Fruit fly (Drosophila melanogaster) whole organism, embryonic: ENCODE measurements around the gene CG4951.

Source experiments
- ATbp ChIP-seq: fragments of 200-800 bp; sonication (Bioruptor generic); optimal IDR thresholded peaks from 2 replicates; lab custom pipeline; 2017; ENCODE audit warnings: missing biosample characterization, mild to moderate bottlenecking, missing genetic modification characterization, missing genetic modification reagents
- Ada2b ChIP-seq: fragments of 200-800 bp; sonication (Bioruptor generic); IDR thresholded peaks from 2 replicates; pipeline ENCODE4 v1.3.6; 2022; ENCODE audit warnings: missing biosample characterization, missing genetic modification characterization
- CG10147 ChIP-seq: fragments of 200-800 bp; sonication (Bioruptor generic); optimal IDR thresholded peaks from 2 replicates; lab custom pipeline; 2019; ENCODE audit warnings: missing biosample characterization, mild to moderate bottlenecking, missing genetic modification characterization, moderate library complexity
- CG10543 ChIP-seq: fragments of 200-800 bp; sonication (Bioruptor generic); optimal IDR thresholded peaks from 3 replicates; lab custom pipeline; 2017; ENCODE audit warnings: missing biosample characterization, mild to moderate bottlenecking, missing genetic modification characterization, moderate library complexity
- CG11456 ChIP-seq: fragments of 200-800 bp; sonication (Bioruptor generic); IDR thresholded peaks from 3 replicates; pipeline ENCODE4 v1.3.6; 2022; ENCODE audit warnings: missing biosample characterization, missing genetic modification characterization
- CG12236 ChIP-seq: fragments of 200-800 bp; sonication (Bioruptor generic); optimal IDR thresholded peaks from 2 replicates; lab custom pipeline; 2016; ENCODE audit warnings: missing biosample characterization, missing genetic modification characterization
- CG1233 ChIP-seq: fragments of 200-800 bp; sonication (Bioruptor generic); optimal IDR thresholded peaks from 4 replicates; lab custom pipeline; 2018; ENCODE audit warnings: missing biosample characterization, mild to moderate bottlenecking, missing genetic modification characterization
- CG12744 ChIP-seq: fragments of 200-800 bp; sonication (Bioruptor generic); optimal IDR thresholded peaks from 2 replicates; lab custom pipeline; 2016; ENCODE audit warnings: missing biosample characterization, missing genetic modification characterization
- CG13624 ChIP-seq: fragments of 200-800 bp; sonication (Bioruptor generic); optimal IDR thresholded peaks from 2 replicates; lab custom pipeline; 2016; ENCODE audit warnings: missing biosample characterization, missing genetic modification characterization
- CG13894 ChIP-seq: fragments of 200-800 bp; sonication (Bioruptor generic); optimal IDR thresholded peaks from 3 replicates; lab custom pipeline; 2018; ENCODE audit warnings: missing biosample characterization, mild to moderate bottlenecking, missing genetic modification characterization, moderate library complexity
- CG14860 ChIP-seq: fragments of 200-800 bp; sonication (Bioruptor generic); IDR thresholded peaks from 3 replicates; pipeline ENCODE4 v1.3.6; 2022; ENCODE audit warnings: missing biosample characterization, missing genetic modification characterization; ENCODE audit not compliant: partially characterized antibody
- CG15011 ChIP-seq: fragments of 200-800 bp; sonication (Bioruptor generic); optimal IDR thresholded peaks from 3 replicates; lab custom pipeline; 2018; ENCODE audit warnings: missing biosample characterization, mild to moderate bottlenecking, missing genetic modification characterization
- CG15696 ChIP-seq: fragments of 200-800 bp; sonication (Bioruptor generic); optimal IDR thresholded peaks from 2 replicates; lab custom pipeline; 2019; ENCODE audit warnings: missing biosample characterization, mild to moderate bottlenecking, missing genetic modification characterization, moderate library complexity
- CG17359 ChIP-seq: fragments of 200-800 bp; sonication (Bioruptor generic); optimal IDR thresholded peaks from 3 replicates; lab custom pipeline; 2018; ENCODE audit warnings: missing biosample characterization, mild to moderate bottlenecking, missing genetic modification characterization, moderate library complexity
- CG18011 ChIP-seq: fragments of 200-800 bp; sonication (Bioruptor generic); optimal IDR thresholded peaks from 2 replicates; lab custom pipeline; 2017; ENCODE audit warnings: missing biosample characterization, missing genetic modification characterization, mild to moderate bottlenecking, moderate library complexity, missing genotype
- CG2199 ChIP-seq: fragments of 200-800 bp; sonication (Bioruptor generic); IDR thresholded peaks from 3 replicates; pipeline ENCODE4 v1.3.6; 2022; ENCODE audit warnings: missing biosample characterization, missing genetic modification characterization
- CG3726 ChIP-seq: fragments of 200-800 bp; sonication (Bioruptor generic); IDR thresholded peaks from 3 replicates; pipeline ENCODE4, ENCODE4 v1.3.6; 2022; ENCODE audit warnings: missing biosample characterization, missing genetic modification characterization
- CG4282 ChIP-seq: fragments of 200-800 bp; sonication (Bioruptor generic); optimal IDR thresholded peaks from 2 replicates; lab custom pipeline; 2016; ENCODE audit warnings: missing biosample characterization, missing genetic modification characterization
- CG5953 ChIP-seq: fragments of 200-800 bp; sonication (Bioruptor generic); IDR thresholded peaks from 2 replicates; pipeline ENCODE4 v1.3.6; 2022; ENCODE audit warnings: missing biosample characterization, missing genetic modification characterization
- CG6175 ChIP-seq: fragments of 200-800 bp; sonication (Bioruptor generic); IDR thresholded peaks from 3 replicates; pipeline ENCODE4 v1.3.6; 2022; ENCODE audit warnings: missing biosample characterization, missing genetic modification characterization
- CG6654 ChIP-seq: fragments of 200-800 bp; sonication (Bioruptor generic); optimal IDR thresholded peaks from 2 replicates; lab custom pipeline; 2017; ENCODE audit warnings: missing biosample characterization, mild to moderate bottlenecking, missing genetic modification characterization
- CG8478 ChIP-seq: fragments of >200 bp; optimal IDR thresholded peaks from 2 replicates; lab custom pipeline; 2018
- Camta ChIP-seq: fragments of 200-800 bp; sonication (Bioruptor generic); optimal IDR thresholded peaks from 2 replicates; lab custom pipeline; 2016; ENCODE audit warnings: missing biosample characterization, missing genetic modification characterization
- HHEX ChIP-seq: fragments of 200-800 bp; sonication (Bioruptor generic); optimal IDR thresholded peaks from 3 replicates; lab custom pipeline; 2017; ENCODE audit warnings: missing biosample characterization, mild to moderate bottlenecking, missing genetic modification characterization, missing genetic modification reagents
- HLHmδ ChIP-seq: fragments of 200-800 bp; sonication (Bioruptor generic); optimal IDR thresholded peaks from 2 replicates; lab custom pipeline; 2018; ENCODE audit warnings: missing biosample characterization, mild to moderate bottlenecking, missing genetic modification characterization, moderate library complexity
- HmgZ ChIP-seq: fragments of 200-800 bp; sonication (Bioruptor generic); optimal IDR thresholded peaks from 2 replicates; lab custom pipeline; 2018; ENCODE audit warnings: missing biosample characterization, mild to moderate bottlenecking, missing genetic modification characterization
- Mad ChIP-seq: fragments of 200-800 bp; sonication (Bioruptor generic); optimal IDR thresholded peaks from 2 replicates; lab custom pipeline; 2016; ENCODE audit warnings: missing biosample characterization, missing genetic modification characterization
- Nf-YB ChIP-seq: fragments of 200-800 bp; sonication (Bioruptor generic); optimal IDR thresholded peaks from 3 replicates; lab custom pipeline; 2019; ENCODE audit warnings: missing biosample characterization, mild to moderate bottlenecking, missing genetic modification characterization, moderate library complexity
- Optix ChIP-seq: fragments of 200-800 bp; sonication (Bioruptor generic); IDR thresholded peaks from 3 replicates; pipeline ENCODE4 v1.3.6; 2022; ENCODE audit warnings: missing biosample characterization, missing genetic modification characterization
- Sry-β ChIP-seq: fragments of 200-800 bp; sonication (Bioruptor generic); optimal IDR thresholded peaks from 2 replicates; lab custom pipeline; 2018; ENCODE audit warnings: missing biosample characterization, mild to moderate bottlenecking, missing genetic modification characterization, moderate library complexity
- Vsx1 ChIP-seq: fragments of 200-800 bp; sonication (Bioruptor generic); optimal IDR thresholded peaks from 2 replicates; lab custom pipeline; 2017; ENCODE audit warnings: missing biosample characterization, mild to moderate bottlenecking, missing genetic modification characterization, missing genetic modification reagents
- amos ChIP-seq: fragments of 200-800 bp; sonication (Bioruptor generic); IDR thresholded peaks from 2 replicates; pipeline ENCODE4 v1.3.6; 2022; ENCODE audit warnings: missing biosample characterization, missing genetic modification characterization; ENCODE audit not compliant: partially characterized antibody
- ash1 ChIP-seq: fragments of 200-800 bp; sonication (Bioruptor generic); optimal IDR thresholded peaks from 2 replicates; lab custom pipeline; 2018; ENCODE audit warnings: missing biosample characterization, mild to moderate bottlenecking, missing genetic modification characterization
- croc ChIP-seq: fragments of 200-800 bp; sonication (Bioruptor generic); conservative IDR thresholded peaks from 3 replicates; pipeline ENCODE4 v1.3.6; 2022; ENCODE audit warnings: missing biosample characterization, missing genetic modification characterization
- crol ChIP-seq: fragments of 200-800 bp; sonication (Bioruptor generic); IDR thresholded peaks from 2 replicates; pipeline ENCODE4 v1.3.6; 2022; ENCODE audit warnings: missing biosample characterization, missing genetic modification characterization
- dmrt11E ChIP-seq: fragments of 200-800 bp; sonication (Bioruptor generic); optimal IDR thresholded peaks from 3 replicates; lab custom pipeline; 2018; ENCODE audit warnings: missing biosample characterization, mild to moderate bottlenecking, missing genetic modification characterization, moderate library complexity
- eve ChIP-seq, 2 experiments: fragments of >200 bp; optimal IDR thresholded peaks; 2 replicates each; lab custom pipeline; 2017; ENCODE audit warnings: missing biosample characterization in 2 of 2, missing genetic modification characterization in 2 of 2
- fu2 ChIP-seq: fragments of 200-800 bp; sonication (Bioruptor generic); optimal IDR thresholded peaks from 2 replicates; lab custom pipeline; 2016; ENCODE audit warnings: missing biosample characterization, missing genetic modification characterization
- gcm ChIP-seq: fragments of 200-800 bp; sonication (Bioruptor generic); optimal IDR thresholded peaks from 2 replicates; lab custom pipeline; 2019; ENCODE audit warnings: missing biosample characterization, mild to moderate bottlenecking, missing genetic modification characterization, moderate library complexity
- gem ChIP-seq: fragments of 200-800 bp; sonication (Bioruptor generic); optimal IDR thresholded peaks from 2 replicates; lab custom pipeline; 2019; ENCODE audit warnings: missing biosample characterization, mild to moderate bottlenecking, missing genetic modification characterization, moderate library complexity
- gfzf ChIP-seq: fragments of 200-800 bp; sonication (Bioruptor generic); optimal IDR thresholded peaks from 2 replicates; lab custom pipeline; 2016; ENCODE audit warnings: missing biosample characterization, mild to moderate bottlenecking, missing genetic modification characterization, moderate library complexity
- grn ChIP-seq: fragments of 200-800 bp; sonication (Bioruptor generic); optimal IDR thresholded peaks from 3 replicates; lab custom pipeline; 2017; ENCODE audit warnings: missing biosample characterization, missing genetic modification characterization
- gro ChIP-seq: fragments of 200-800 bp; sonication (Bioruptor generic); optimal IDR thresholded peaks from 2 replicates; lab custom pipeline; 2016; ENCODE audit warnings: missing biosample characterization, missing genetic modification characterization
- jigr1 ChIP-seq: fragments of 200-800 bp; sonication (Bioruptor generic); IDR thresholded peaks from 3 replicates; pipeline ENCODE4 v1.3.6; 2022; ENCODE audit warnings: missing biosample characterization, missing genetic modification characterization
- ken ChIP-seq: fragments of 200-800 bp; sonication (Bioruptor generic); IDR thresholded peaks from 3 replicates; pipeline ENCODE4 v1.3.6; 2022; ENCODE audit warnings: missing biosample characterization, missing genetic modification characterization
- kni ChIP-seq: fragments of 200-800 bp; sonication (Bioruptor generic); optimal IDR thresholded peaks from 3 replicates; lab custom pipeline; 2017; ENCODE audit warnings: mild to moderate bottlenecking, missing biosample characterization, missing genetic modification reagents, missing genetic modification characterization
- pfk ChIP-seq: fragments of 200-800 bp; sonication (Bioruptor generic); optimal IDR thresholded peaks from 2 replicates; lab custom pipeline; 2018; ENCODE audit warnings: missing biosample characterization, mild to moderate bottlenecking, missing genetic modification characterization, moderate library complexity
- pum ChIP-seq: fragments of 200-800 bp; sonication (Bioruptor generic); optimal IDR thresholded peaks from 2 replicates; lab custom pipeline; 2016; ENCODE audit warnings: missing biosample characterization, missing genetic modification characterization
- sna ChIP-seq: fragments of 200-800 bp; sonication (Bioruptor generic); IDR thresholded peaks from 2 replicates; pipeline ENCODE4 v1.3.6; 2022; ENCODE audit warnings: missing biosample characterization, missing genetic modification characterization; ENCODE audit not compliant: partially characterized antibody
- toy ChIP-seq: fragments of 200-800 bp; sonication (Bioruptor generic); IDR thresholded peaks from 2 replicates; pipeline ENCODE4 v1.3.6; 2022; ENCODE audit warnings: missing biosample characterization, missing genetic modification characterization

Gene CG4951

dm6 chr3R:27922673-27923175, 31.2 kb downstream of the CG4951 start, which contains the start of gene RpL4 (continued):
- peak; percentile 84 for TF ChIP-seq ATbp (GFP tag; lab: Kevin White, UChicago)
- peak; percentile 71 for TF ChIP-seq CG13894 (tag; lab: Kevin White, UChicago)
- TF ChIP-seq Vsx1 (GFP tag; lab: Kevin White, UChicago), result peak; percentile 83
- TF ChIP-seq kni (GFP tag; lab: Kevin White, UChicago), result peak; percentile 58
- peak; percentile 49 for TF ChIP-seq CG10147 (GFP tag; lab: Kevin White, UChicago)
- TF ChIP-seq toy (GFP tag; lab: Robert Waterston, UW), result peak; percentile 71
- TF ChIP-seq Camta (GFP tag; lab: Kevin White, UChicago), result peak; percentile 89
- TF ChIP-seq CG10543, result peak; percentile 93
- TF ChIP-seq ken (GFP tag; lab: Robert Waterston, UW), result peak; percentile 83
- TF ChIP-seq gem, result peak; percentile 59
- peak; percentile 90 for TF ChIP-seq CG11456
- no peak for TF ChIP-seq eve (GFP tag; optimal IDR thresholded peaks at IDR 0.05; lab: Kevin White, UChicago)
- no peak for TF ChIP-seq CG14860 (GFP tag; lab: Robert Waterston, UW)
- no peak for TF ChIP-seq sna (GFP tag; lab: Robert Waterston, UW)
- TF ChIP-seq CG12744 (GFP tag; lab: Kevin White, UChicago), result peak; percentile 78
- TF ChIP-seq fu2, result peak; percentile 41
- peak; percentile 81 for TF ChIP-seq CG18011 (GFP tag; lab: Kevin White, UChicago)
- peak; percentile 56; the same call in 1 of the 2 replicates for TF ChIP-seq Ada2b
- TF ChIP-seq CG15011 (GFP tag; lab: Kevin White, UChicago), result no peak
- peak; percentile 99 for TF ChIP-seq HLHmδ (GFP tag; lab: Kevin White, UChicago)
- TF ChIP-seq CG12236 (GFP tag; lab: Kevin White, UChicago), result peak; percentile 60
- TF ChIP-seq jigr1 (GFP tag; lab: Robert Waterston, UW), result no peak
- peak; percentile 87 for TF ChIP-seq HHEX
- TF ChIP-seq CG4282 (GFP tag; lab: Kevin White, UChicago), result no peak
- TF ChIP-seq CG8478 (lab: Kevin White, UChicago), result peak; percentile 41
- TF ChIP-seq gcm (GFP tag; lab: Kevin White, UChicago), result peak; percentile 65
- TF ChIP-seq dmrt11E, result peak; percentile 79
- peak; percentile 82 for TF ChIP-seq gro (GFP tag; lab: Kevin White, UChicago)
- TF ChIP-seq gfzf (GFP tag; lab: Kevin White, UChicago), result peak; percentile 4
- peak; percentile 79 for TF ChIP-seq Mad (GFP tag; lab: Kevin White, UChicago)
- peak; percentile 92 for TF ChIP-seq CG1233 (GFP tag; lab: Kevin White, UChicago)
- peak; percentile 73 for TF ChIP-seq CG17359
- peak; percentile 52 for TF ChIP-seq CG3726 (GFP tag; lab: Robert Waterston, UW)
- TF ChIP-seq Nf-YB, result peak; percentile 73
- peak; percentile 88 for TF ChIP-seq CG5953 (GFP tag; lab: Robert Waterston, UW)
- TF ChIP-seq CG15696, result no peak
- no peak for TF ChIP-seq amos (GFP tag; lab: Robert Waterston, UW)
- TF ChIP-seq HmgZ (tag; lab: Kevin White, UChicago), result peak; percentile 65
- TF ChIP-seq CG6175 (GFP tag; lab: Robert Waterston, UW), result peak; percentile 71
- TF ChIP-seq CG6654, result peak; percentile 65
- TF ChIP-seq pum, result peak; percentile 51
- TF ChIP-seq crol (GFP tag; lab: Robert Waterston, UW), result peak; percentile 38; the same call in 1 of the 2 replicates
- TF ChIP-seq Optix (GFP tag; lab: Robert Waterston, UW), result no peak
- peak; percentile 86 for TF ChIP-seq CG13624 (GFP tag; lab: Kevin White, UChicago)
- peak; percentile 44 for TF ChIP-seq grn (GFP tag; lab: Kevin White, UChicago)
- no peak for TF ChIP-seq croc (GFP tag; lab: Robert Waterston, UW)
- TF ChIP-seq ash1 (GFP tag; lab: Kevin White, UChicago), result peak; percentile 64
- peak; percentile 88 for TF ChIP-seq Sry-β (GFP tag; lab: Kevin White, UChicago)
- TF ChIP-seq CG2199, result no peak
- TF ChIP-seq pfk (GFP tag; lab: Kevin White, UChicago), result peak; percentile 83
